Fruit fly (Drosophila melanogaster) ovary, adult (tissue): Measurements from ENCODE around the gene Delta.

Experiments
- CG17801 ChIP-seq: fragments of 200-800 bp; optimal IDR thresholded peaks from 2 replicates; lab custom pipeline; 2019; ENCODE audit warnings: missing biosample characterization, mild to moderate bottlenecking, missing genetic modification characterization, moderate library complexity; ENCODE audit not compliant: partially characterized antibody

The Delta gene

dm6 chr3R:19255255-19255654 is 70.8 kb downstream of the Delta start:
- TF ChIP-seq CG17801 (GFP tag; lab: Kevin White, UChicago), result no peak

- TF ChIP-seq CG17801 (GFP tag; lab: Kevin White, UChicago), result no peak
Observed at dm6 chr3R:19253975-19254374, 72.0 kb downstream of the Delta start.
